Worm (Caenorhabditis elegans) whole organism, L4 larva: ENCODE measurements around the gene F56D6.22.
"Not testable (repeated sequence)": the region's sequence is repeated elsewhere in the genome, so short reads cannot be mapped to it uniquely, and the experiment has no call there.

Experiments used
- Y48G9A.11 ChIP-seq: fragments of 200-800 bp; sonication (Bioruptor generic); IDR thresholded peaks from 2 replicates; pipeline ENCODE4 v1.3.6; 2022; ENCODE audit warnings: missing genetic modification reagents, missing genetic modification characterization, missing compliant biosample characterization
- Y75B8A.6 ChIP-seq: fragments of 200-800 bp; sonication (Bioruptor generic); IDR thresholded peaks from 2 replicates; pipeline ENCODE4 v1.3.6; 2022; ENCODE audit warnings: missing genetic modification reagents, missing genetic modification characterization, missing compliant biosample characterization
- ZK337.2 ChIP-seq: fragments of 200-800 bp; sonication (Bioruptor generic); IDR thresholded peaks from 2 replicates; pipeline ENCODE4 v1.3.6; 2022; ENCODE audit warnings: missing genetic modification reagents, missing genetic modification characterization, missing compliant biosample characterization
- ZK546.5 ChIP-seq, 2 experiments: sonication (generic microtip); optimal IDR thresholded peaks; 2 replicates each; lab custom pipeline; 2017; ENCODE audit warnings: missing biosample characterization in 2 of 2, missing genetic modification characterization in 2 of 2
- aly-2 ChIP-seq: sonication (generic microtip); optimal IDR thresholded peaks from 2 replicates; lab custom pipeline; 2018; ENCODE audit warnings: missing biosample characterization, missing genetic modification characterization
- attf-4 ChIP-seq: sonication (generic microtip); optimal IDR thresholded peaks from 3 replicates; lab custom pipeline; 2017; ENCODE audit warnings: missing biosample characterization, missing genetic modification characterization
- ceh-20 ChIP-seq: fragments of 200-800 bp; sonication (Bioruptor generic); IDR thresholded peaks from 2 replicates; pipeline ENCODE4 v1.3.6; 2022; ENCODE audit warnings: missing genetic modification reagents, missing genetic modification characterization, missing compliant biosample characterization
- ceh-82 ChIP-seq: sonication (generic microtip); optimal IDR thresholded peaks from 2 replicates; lab custom pipeline; 2017; ENCODE audit warnings: missing biosample characterization, missing genetic modification characterization
- cey-2 ChIP-seq: sonication (generic microtip); optimal IDR thresholded peaks from 3 replicates; lab custom pipeline; 2017; ENCODE audit warnings: missing genetic modification characterization, mild to moderate bottlenecking, missing compliant biosample characterization, antibody characterized with exemption, borderline replicate concordance; ENCODE audit not compliant: insufficient read depth
- daf-12 ChIP-seq: fragments of 150-350 bp; optimal IDR thresholded peaks from 2 replicates; lab custom pipeline; 2014; ENCODE audit warnings: missing biosample characterization, missing genetic modification reagents, missing genetic modification characterization
- daf-16 ChIP-seq, 3 experiments: sonication (generic microtip); optimal IDR thresholded peaks; 2 replicates each; lab custom pipeline; 2016 to 2017; ENCODE audit warnings: missing genetic modification characterization in 3 of 3, missing genetic modification reagents in 3 of 3, mild to moderate bottlenecking in 2 of 3, missing compliant biosample characterization in 2 of 3, missing biosample characterization in 1 of 3, moderate library complexity in 1 of 3
- daf-19 ChIP-seq: fragments of 200-800 bp; sonication (Bioruptor generic); conservative IDR thresholded peaks from 2 replicates; pipeline ENCODE4 v1.3.6; 2022; ENCODE audit warnings: missing genetic modification characterization, missing compliant biosample characterization
- dmd-6 ChIP-seq: fragments of 200-800 bp; sonication (Bioruptor generic); IDR thresholded peaks from 2 replicates; pipeline ENCODE4 v1.3.6; 2022; ENCODE audit warnings: missing genetic modification reagents, missing genetic modification characterization, missing compliant biosample characterization
- egl-43 ChIP-seq: fragments of 200-800 bp; sonication (Bioruptor generic); IDR thresholded peaks from 2 replicates; pipeline ENCODE4 v1.3.6; 2022; ENCODE audit warnings: missing genetic modification reagents, missing genetic modification characterization, missing compliant biosample characterization
- fkh-10 ChIP-seq: fragments of 150-350 bp; optimal IDR thresholded peaks from 2 replicates; lab custom pipeline; 2014; ENCODE audit warnings: missing biosample characterization, missing genetic modification reagents, missing genetic modification characterization
- fos-1 ChIP-seq: fragments of 150-350 bp; optimal IDR thresholded peaks from 2 replicates; lab custom pipeline; 2014; ENCODE audit warnings: missing biosample characterization, missing genetic modification characterization
- hlh-11 ChIP-seq: fragments of 200-800 bp; sonication (Bioruptor generic); optimal IDR thresholded peaks from 2 replicates; lab custom pipeline; 2018; ENCODE audit warnings: mild to moderate bottlenecking, missing genetic modification characterization, missing compliant biosample characterization
- jun-1 ChIP-seq: fragments of 150-350 bp; optimal IDR thresholded peaks from 2 replicates; lab custom pipeline; 2014; ENCODE audit warnings: missing biosample characterization, missing genetic modification reagents, missing genetic modification characterization
- lin-13 ChIP-seq: fragments of 150-350 bp; optimal IDR thresholded peaks from 2 replicates; lab custom pipeline; 2014; ENCODE audit warnings: missing biosample characterization, missing genetic modification reagents, missing genetic modification characterization
- lin-29 ChIP-seq: fragments of 200-800 bp; sonication (Bioruptor generic); IDR thresholded peaks from 2 replicates; pipeline ENCODE4 v1.3.6; 2022; ENCODE audit warnings: missing genetic modification reagents, missing genetic modification characterization, missing compliant biosample characterization
- lin-39 ChIP-seq: fragments of 150-350 bp; optimal IDR thresholded peaks from 2 replicates; lab custom pipeline; 2014; ENCODE audit warnings: missing biosample characterization, missing genetic modification reagents, missing genetic modification characterization
- mdt-29 ChIP-seq: fragments of 200-800 bp; sonication (Bioruptor generic); IDR thresholded peaks from 2 replicates; pipeline ENCODE4 v1.3.6; 2022; ENCODE audit warnings: missing genetic modification reagents, missing genetic modification characterization, missing compliant biosample characterization
- mxl-3 ChIP-seq: fragments of 200-800 bp; sonication (Bioruptor generic); optimal IDR thresholded peaks from 2 replicates; lab custom pipeline; 2018; ENCODE audit warnings: mild to moderate bottlenecking, missing genetic modification characterization, missing compliant biosample characterization
- nhr-10 ChIP-seq: fragments of 150-350 bp; optimal IDR thresholded peaks from 2 replicates; lab custom pipeline; 2014; ENCODE audit warnings: missing biosample characterization, missing genetic modification characterization
- nhr-28 ChIP-seq: fragments of 150-350 bp; optimal IDR thresholded peaks from 2 replicates; lab custom pipeline; 2014; ENCODE audit warnings: missing biosample characterization, missing genetic modification characterization
- nhr-42 ChIP-seq: fragments of 200-800 bp; sonication (Bioruptor generic); IDR thresholded peaks from 2 replicates; pipeline ENCODE4 v1.3.6; 2022; ENCODE audit warnings: missing genetic modification characterization, missing compliant biosample characterization
- nhr-76 ChIP-seq: fragments of 150-350 bp; optimal IDR thresholded peaks from 2 replicates; lab custom pipeline; 2014; ENCODE audit warnings: missing biosample characterization, missing genetic modification characterization
- nhr-77 ChIP-seq: fragments of 150-350 bp; optimal IDR thresholded peaks from 2 replicates; lab custom pipeline; 2014; ENCODE audit warnings: missing biosample characterization, missing genetic modification characterization
- php-3 ChIP-seq: fragments of 200-800 bp; sonication (Bioruptor generic); IDR thresholded peaks from 2 replicates; pipeline ENCODE4 v1.3.6; 2022; ENCODE audit warnings: missing genetic modification reagents, missing genetic modification characterization, missing compliant biosample characterization
- pqm-1 ChIP-seq: sonication (generic microtip); optimal IDR thresholded peaks from 2 replicates; lab custom pipeline; 2017; ENCODE audit warnings: missing biosample characterization, missing genetic modification characterization
- sdz-12 ChIP-seq: fragments of 200-800 bp; sonication (Bioruptor generic); optimal IDR thresholded peaks from 2 replicates; lab custom pipeline; 2018; ENCODE audit warnings: mild to moderate bottlenecking, missing genetic modification characterization, missing compliant biosample characterization
- set-16 ChIP-seq: fragments of 200-800 bp; sonication (Bioruptor generic); IDR thresholded peaks from 2 replicates; pipeline ENCODE4 v1.3.6; 2022; ENCODE audit warnings: missing genetic modification reagents, missing genetic modification characterization, missing compliant biosample characterization
- snpc-1.2 ChIP-seq: fragments of 200-800 bp; sonication (Bioruptor generic); IDR thresholded peaks from 2 replicates; pipeline ENCODE4 v1.3.6; 2022; ENCODE audit warnings: missing genetic modification reagents, missing genetic modification characterization, missing compliant biosample characterization
- snpc-4 ChIP-seq: fragments of 150-350 bp; optimal IDR thresholded peaks from 2 replicates; lab custom pipeline; 2014; ENCODE audit warnings: missing biosample characterization, missing genetic modification characterization
- tag-97 ChIP-seq: fragments of 200-800 bp; sonication (Bioruptor generic); IDR thresholded peaks from 2 replicates; pipeline ENCODE4 v1.3.6; 2022; ENCODE audit warnings: missing genetic modification characterization, missing compliant biosample characterization
- tra-1 ChIP-seq: fragments of 200-800 bp; sonication (Bioruptor generic); IDR thresholded peaks from 2 replicates; pipeline ENCODE4 v1.3.6; 2022; ENCODE audit warnings: missing genetic modification reagents, missing genetic modification characterization, missing compliant biosample characterization
- unc-62 ChIP-seq, 3 experiments: fragments of 150-350 bp in 1 of 3; sonication (generic microtip); optimal IDR thresholded peaks in 2 of 3; peaks in 1 of 3; 1 replicate in 1 of 3; 2 replicates in 2 of 3; lab custom pipeline; 2014 to 2017; ENCODE audit warnings: missing biosample characterization in 3 of 3, missing genetic modification characterization in 3 of 3, missing genetic modification reagents in 3 of 3, missing genotype in 1 of 3
- zfp-2 ChIP-seq: sonication (generic microtip); optimal IDR thresholded peaks from 2 replicates; lab custom pipeline; 2016; ENCODE audit warnings: mild to moderate bottlenecking, missing genetic modification characterization, missing compliant biosample characterization
- zfp-3 ChIP-seq: fragments of 200-800 bp; sonication (Bioruptor generic); conservative IDR thresholded peaks from 2 replicates; pipeline ENCODE4 v1.3.6; 2022; ENCODE audit warnings: missing genetic modification reagents, missing genetic modification characterization, missing compliant biosample characterization

The F56D6.22 gene

DNA sequence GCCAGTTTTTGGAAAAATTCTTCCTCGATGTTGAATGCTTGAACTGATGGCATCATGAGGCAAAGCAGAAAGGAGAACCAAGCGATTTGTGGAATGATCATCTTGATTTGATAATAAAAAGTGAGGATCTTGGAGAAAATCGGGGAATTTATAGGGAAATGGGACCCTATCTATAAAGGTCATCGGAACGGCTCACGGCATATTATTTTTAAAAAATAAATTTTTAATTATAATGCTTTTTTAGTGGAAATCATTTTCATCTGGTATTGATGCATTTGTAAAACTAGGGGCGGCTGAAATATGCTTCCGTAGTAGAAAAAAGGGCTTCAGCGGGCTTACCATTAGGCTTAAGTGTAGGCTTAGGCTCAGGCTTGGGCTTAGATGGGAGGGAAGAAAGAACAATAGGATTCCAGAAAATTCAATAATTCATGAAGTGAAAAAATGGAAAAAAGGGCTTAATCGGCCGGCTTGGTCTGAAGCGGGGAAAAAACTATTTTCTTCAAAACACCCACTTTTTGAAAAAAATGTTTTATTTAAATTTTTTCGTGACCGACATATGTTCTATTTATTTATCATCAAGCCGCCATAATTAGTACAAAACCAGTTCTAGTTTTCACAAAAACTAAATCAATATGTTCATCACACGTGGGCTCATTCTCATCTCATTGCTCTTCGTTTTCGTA lies at the start of gene F56D6.22, which contains the start of gene F56D6.12:
TSS of gene F56D6.22 (minus strand) at position 101 of the 683 bp plus-strand sequence.
TSS of gene F56D6.12 (plus strand) at position 633 of the 683 bp plus-strand sequence.
- TF ChIP-seq ZK546.5 (tag; optimal IDR thresholded peaks at IDR 0.05; lab: Kevin White, UChicago) = no peak
- no peak for TF ChIP-seq ZK337.2
- TF ChIP-seq nhr-76 (tag; lab: Kevin White, UChicago) = no peak
- TF ChIP-seq daf-19 (GFP tag; lab: Robert Waterston, UW) = no peak
- TF ChIP-seq lin-13 (GFP tag; lab: Kevin White, UChicago) = no peak
- TF ChIP-seq aly-2 = no peak
- no peak for TF ChIP-seq egl-43 (GFP tag; lab: Robert Waterston, UW)
- TF ChIP-seq snpc-4 (tag; lab: Kevin White, UChicago) = no peak
- TF ChIP-seq nhr-10 (tag; lab: Kevin White, UChicago) = no peak
- no peak for TF ChIP-seq cey-2 (tag; lab: Kevin White, UChicago)
- no peak for TF ChIP-seq tag-97 (GFP tag; lab: Robert Waterston, UW)

DNA sequence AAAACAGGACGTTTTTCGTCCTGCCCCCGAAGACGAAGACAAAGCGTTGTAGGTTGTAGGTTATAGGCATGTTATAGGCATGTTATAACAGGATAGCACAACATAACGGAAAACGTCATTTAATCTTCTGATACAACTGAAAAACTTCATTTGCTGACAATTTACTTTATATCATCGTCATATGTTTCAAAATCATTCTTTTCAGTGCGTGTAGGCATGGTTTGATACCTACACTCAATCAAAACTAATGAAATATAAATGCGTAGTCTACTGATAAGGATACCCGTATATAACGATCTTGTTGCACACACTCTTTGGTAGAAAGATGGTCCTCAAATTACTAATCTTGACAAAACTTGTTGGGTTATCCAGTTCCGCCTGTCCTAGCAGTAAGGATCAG lies 49.3 kb upstream of the F56D6.22 start, which contains the start of gene clec-74:
TSS of gene clec-74 (plus strand) at position 301 of the 400 bp plus-strand sequence.
- TF ChIP-seq snpc-4 (tag; lab: Kevin White, UChicago) (no peak), zfp-3 (no peak), ceh-82 (tag; lab: Kevin White, UChicago) (no peak), Y75B8A.6 (GFP tag; lab: Robert Waterston, UW) (no peak), snpc-1.2 (GFP tag; lab: Robert Waterston, UW) (no peak), sdz-12 (no peak), mdt-29 (GFP tag; lab: Robert Waterston, UW) (no peak), php-3 (GFP tag; lab: Robert Waterston, UW) (no peak), fkh-10 (GFP tag; lab: Kevin White, UChicago) (no peak), fos-1 (tag; lab: Kevin White, UChicago) (no peak), set-16 (GFP tag; lab: Robert Waterston, UW) (no peak)

DNA sequence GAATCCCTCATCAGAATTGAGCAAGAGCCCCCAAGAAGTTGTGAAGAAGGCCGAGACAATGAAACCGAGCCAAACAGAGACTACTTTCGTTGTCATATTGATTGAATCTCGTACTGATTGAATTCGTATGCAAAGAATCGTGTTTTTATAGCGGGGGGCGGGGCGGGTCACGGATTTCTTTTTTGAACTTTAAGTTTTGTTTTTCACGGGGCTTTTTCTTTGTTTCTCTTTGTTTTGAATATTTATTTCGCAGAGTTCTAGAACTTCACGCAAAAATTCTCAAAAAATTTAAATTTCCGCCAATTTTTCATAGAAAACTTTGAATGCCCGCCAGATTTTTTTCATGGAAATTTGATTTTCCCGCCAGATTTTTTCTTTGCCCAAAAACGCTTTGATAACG lies 48.7 kb upstream of the F56D6.22 start, which contains the start of gene clec-73:
TSS of gene clec-73 (minus strand) at position 101 of the 400 bp plus-strand sequence.
- no peak for TF ChIP-seq snpc-4 (tag; lab: Kevin White, UChicago)

DNA sequence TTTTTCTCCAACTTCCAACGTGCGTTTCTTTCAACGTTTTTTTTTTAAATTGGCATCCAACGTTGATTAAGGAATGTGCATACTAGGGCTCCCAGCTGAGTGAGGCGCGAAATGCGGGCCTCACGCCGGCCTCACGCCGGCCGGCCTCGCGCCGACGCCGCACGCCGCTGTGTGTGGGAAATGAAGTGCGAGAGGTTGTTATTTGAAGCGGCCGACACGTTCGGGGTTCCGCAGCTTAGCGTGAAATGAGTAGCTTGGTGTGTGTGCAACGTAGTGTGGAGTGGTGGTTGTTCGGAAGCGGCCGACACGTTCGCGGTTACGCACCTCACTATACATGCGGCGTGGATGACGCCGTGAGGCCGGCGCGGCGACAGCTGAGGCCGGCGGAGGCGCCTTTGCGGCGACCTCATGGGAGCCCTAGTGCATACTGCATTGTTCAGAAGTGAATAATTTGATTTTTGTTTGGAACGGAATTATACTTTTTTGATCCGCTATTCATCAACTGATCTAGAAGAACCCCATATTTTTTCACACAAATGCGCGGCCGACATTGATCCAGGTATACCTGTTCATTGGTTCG lies 40.1 kb upstream of the F56D6.22 start:
- TF ChIP-seq set-16 (GFP tag; lab: Robert Waterston, UW) (peak; percentile 92), Y48G9A.11 (GFP tag; lab: Robert Waterston, UW) (0 out of 2 replicates have a peak, but pooled peaks have one; percentile 6), snpc-1.2 (GFP tag; lab: Robert Waterston, UW) (0 out of 2 replicates have a peak, but pooled peaks have one; percentile 40), egl-43 (GFP tag; lab: Robert Waterston, UW) (peak; percentile 48; the same call in 1 of the 2 replicates), unc-62 (GFP tag; optimal IDR thresholded peaks at IDR 0.05 in 1 of 2; lab: Kevin White, UChicago) (peak in 1 of 2 experiments; percentile 52)
- not testable (repeated sequence) for TF ChIP-seq unc-62 (tag; optimal IDR thresholded peaks at IDR 0.05; lab: Kevin White, UChicago)

DNA sequence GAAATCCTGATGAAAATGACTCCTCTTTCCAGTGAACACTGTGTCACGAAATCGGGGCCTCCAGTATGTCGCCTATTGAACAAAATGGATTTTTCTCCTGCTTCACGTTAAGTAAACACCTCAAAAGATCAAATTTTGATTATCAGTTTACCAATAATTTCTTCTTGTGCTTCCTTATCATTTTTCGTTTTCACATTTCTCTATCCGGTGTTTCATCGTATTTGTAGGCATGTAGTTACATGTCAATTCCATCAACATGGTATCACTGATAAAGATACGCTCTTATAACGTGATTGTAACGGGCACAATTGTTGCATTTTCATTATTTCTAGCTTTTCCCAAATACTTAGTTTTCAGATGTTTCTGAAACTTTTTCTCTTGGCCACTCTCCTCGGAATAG lies 37.1 kb upstream of the F56D6.22 start, which contains the start of gene clec-72:
TSS of gene clec-72 (plus strand) at position 358 of the 400 bp plus-strand sequence.
- no peak for TF ChIP-seq ceh-20 (GFP tag; lab: Robert Waterston, UW)
- peak; percentile 99 for TF ChIP-seq nhr-28 (tag; lab: Kevin White, UChicago)
- TF ChIP-seq snpc-1.2 (GFP tag; lab: Robert Waterston, UW) = no peak
- peak; percentile 88 for TF ChIP-seq nhr-77 (tag; lab: Kevin White, UChicago)
- peak; percentile 34; the same call in 1 of the 2 replicates for TF ChIP-seq php-3 (GFP tag; lab: Robert Waterston, UW)
- TF ChIP-seq daf-12 = no peak
- no peak for TF ChIP-seq zfp-2 (tag; lab: Kevin White, UChicago)
- TF ChIP-seq tra-1 (GFP tag; lab: Robert Waterston, UW) = 0 out of 2 replicates have a peak, but pooled peaks have one; percentile 31
- no peak for TF ChIP-seq lin-39 (tag; lab: Kevin White, UChicago)
- TF ChIP-seq attf-4 (tag; lab: Kevin White, UChicago) = no peak
- TF ChIP-seq dmd-6 (GFP tag; lab: Robert Waterston, UW) = peak; percentile 92
- TF ChIP-seq lin-29 (GFP tag; lab: Robert Waterston, UW) = no peak
- TF ChIP-seq mxl-3 (GFP tag; lab: Kevin White, UChicago) = peak; percentile 5
- TF ChIP-seq fos-1 (tag; lab: Kevin White, UChicago) = no peak
- TF ChIP-seq Y75B8A.6 (GFP tag; lab: Robert Waterston, UW) = 0 out of 2 replicates have a peak, but pooled peaks have one; percentile 7
- peak in 1 of 2 experiments; percentile 51 for TF ChIP-seq unc-62 (GFP tag; optimal IDR thresholded peaks at IDR 0.05 in 1 of 2; lab: Kevin White, UChicago)
- TF ChIP-seq unc-62 (tag; optimal IDR thresholded peaks at IDR 0.05; lab: Kevin White, UChicago) = no peak
- TF ChIP-seq hlh-11 (tag; lab: Kevin White, UChicago) = peak; percentile 66
- TF ChIP-seq jun-1 = no peak
- TF ChIP-seq pqm-1 (tag; lab: Kevin White, UChicago) = peak; percentile 98
- TF ChIP-seq nhr-42 (GFP tag; lab: Robert Waterston, UW) = no peak
- TF ChIP-seq daf-16 (GFP tag; optimal IDR thresholded peaks at IDR 0.05; lab: Kevin White, UChicago) = no peak
- TF ChIP-seq daf-16 (tag; optimal IDR thresholded peaks at IDR 0.05; lab: Kevin White, UChicago) = peak; percentile 97
